Worm (Caenorhabditis elegans) whole organism, young adult: ENCODE results near the gene C14F11.7.

Experiments used
- F10E7.11 ChIP-seq: sonication (generic microtip); optimal IDR thresholded peaks from 2 replicates; lab custom pipeline; 2017; ENCODE audit warnings: mild to moderate bottlenecking, missing genetic modification characterization, moderate library complexity, missing compliant biosample characterization
- F33H1.4 ChIP-seq: fragments of 200-800 bp; sonication (Bioruptor generic); IDR thresholded peaks from 2 replicates; pipeline ENCODE4 v1.3.6; 2022; ENCODE audit warnings: missing genetic modification reagents, missing genetic modification characterization, missing compliant biosample characterization
- Y53G8AR.9 ChIP-seq: fragments of 200-800 bp; sonication (Bioruptor generic); conservative IDR thresholded peaks from 2 replicates; pipeline ENCODE4 v1.3.6; 2022; ENCODE audit warnings: missing genetic modification reagents, missing genetic modification characterization, missing compliant biosample characterization
- Y95B8A.8 ChIP-seq: fragments of 200-800 bp; sonication (Bioruptor generic); IDR thresholded peaks from 2 replicates; pipeline ENCODE4 v1.3.6; 2022; ENCODE audit warnings: missing genetic modification reagents, missing genetic modification characterization, missing compliant biosample characterization
- ZK185.1 ChIP-seq: sonication (generic microtip); optimal IDR thresholded peaks from 2 replicates; lab custom pipeline; 2016; ENCODE audit warnings: mild to moderate bottlenecking, missing genetic modification characterization, missing compliant biosample characterization; ENCODE audit not compliant: poor library complexity, severe bottlenecking
- aptf-2 ChIP-seq: fragments of 200-800 bp; sonication (Bioruptor generic); conservative IDR thresholded peaks from 2 replicates; pipeline ENCODE4 v1.3.6; 2022; ENCODE audit warnings: missing genetic modification reagents, missing genetic modification characterization, missing compliant biosample characterization
- atf-7 ChIP-seq: sonication (generic microtip); optimal IDR thresholded peaks from 2 replicates; lab custom pipeline; 2017; ENCODE audit warnings: mild to moderate bottlenecking, missing genetic modification characterization, missing compliant biosample characterization
- attf-3 ChIP-seq: fragments of 200-800 bp; sonication (Bioruptor generic); conservative IDR thresholded peaks from 2 replicates; pipeline ENCODE4 v1.3.6; 2022; ENCODE audit warnings: missing genetic modification reagents, missing genetic modification characterization, missing compliant biosample characterization
- bed-1 ChIP-seq: fragments of 200-800 bp; sonication (Bioruptor generic); IDR thresholded peaks from 2 replicates; pipeline ENCODE4 v1.3.6; 2022; ENCODE audit warnings: missing genetic modification reagents, missing genetic modification characterization, missing compliant biosample characterization
- ccch-3 ChIP-seq: fragments of 200-800 bp; sonication (Bioruptor generic); optimal IDR thresholded peaks from 2 replicates; lab custom pipeline; 2018; ENCODE audit warnings: mild to moderate bottlenecking, missing genetic modification characterization, missing compliant biosample characterization
- cebp-1 ChIP-seq, 2 experiments: fragments of 200-800 bp in 1 of 2; sonication (Bioruptor generic) in 1 of 2; sonication (generic microtip) in 1 of 2; IDR thresholded peaks in 1 of 2; optimal IDR thresholded peaks in 1 of 2; 2 replicates each; pipeline versions ENCODE4 v1.3.6 to Lab custom; 2017 to 2022; ENCODE audit warnings: missing compliant biosample characterization in 2 of 2, missing genetic modification characterization in 2 of 2, mild to moderate bottlenecking in 1 of 2, missing genetic modification reagents in 1 of 2, moderate library complexity in 1 of 2
- cebp-2 ChIP-seq: fragments of 200-800 bp; sonication (Bioruptor generic); IDR thresholded peaks from 2 replicates; pipeline ENCODE4 v1.3.6; 2022; ENCODE audit warnings: missing genetic modification characterization, missing compliant biosample characterization
- ceh-100 ChIP-seq: fragments of 200-800 bp; sonication (Bioruptor generic); IDR thresholded peaks from 2 replicates; pipeline ENCODE4 v1.3.6; 2022; ENCODE audit warnings: missing genetic modification reagents, missing genetic modification characterization, missing compliant biosample characterization
- ceh-27 ChIP-seq: fragments of 200-800 bp; sonication (Bioruptor generic); optimal IDR thresholded peaks from 2 replicates; lab custom pipeline; 2018; ENCODE audit warnings: mild to moderate bottlenecking, missing genetic modification characterization, moderate library complexity, missing compliant biosample characterization
- ceh-40 ChIP-seq: fragments of 200-800 bp; sonication (Bioruptor generic); IDR thresholded peaks from 2 replicates; pipeline ENCODE4 v1.3.6; 2022; ENCODE audit warnings: missing genetic modification characterization, missing compliant biosample characterization
- dpff-1 ChIP-seq: sonication (generic microtip); optimal IDR thresholded peaks from 2 replicates; lab custom pipeline; 2017; ENCODE audit warnings: mild to moderate bottlenecking, missing genetic modification characterization, missing compliant biosample characterization
- dpl-1 ChIP-seq: fragments of 150-350 bp; optimal IDR thresholded peaks from 2 replicates; lab custom pipeline; 2014; ENCODE audit warnings: missing biosample characterization, missing genetic modification reagents, missing genetic modification characterization
- efl-1 ChIP-seq: fragments of 150-350 bp; optimal IDR thresholded peaks from 2 replicates; lab custom pipeline; 2014; ENCODE audit warnings: missing biosample characterization, missing genetic modification reagents, missing genetic modification characterization
- egl-44 ChIP-seq: fragments of 200-800 bp; sonication (Bioruptor generic); IDR thresholded peaks from 2 replicates; pipeline ENCODE4 v1.3.6; 2022; ENCODE audit warnings: missing genetic modification reagents, missing genetic modification characterization, missing compliant biosample characterization
- hlh-12 ChIP-seq: sonication (generic microtip); optimal IDR thresholded peaks from 2 replicates; lab custom pipeline; 2016; ENCODE audit warnings: missing genetic modification characterization, missing compliant biosample characterization
- lin-26 ChIP-seq: fragments of 200-800 bp; sonication (Bioruptor generic); IDR thresholded peaks from 2 replicates; pipeline ENCODE4 v1.3.6; 2022; ENCODE audit warnings: missing genetic modification reagents, missing genetic modification characterization, missing compliant biosample characterization
- mcd-1 ChIP-seq: fragments of 200-800 bp; sonication (Bioruptor generic); IDR thresholded peaks from 2 replicates; pipeline ENCODE4 v1.3.6; 2022; ENCODE audit warnings: missing genetic modification reagents, missing genetic modification characterization, missing compliant biosample characterization
- mes-4 ChIP-seq: sonication (generic microtip); optimal IDR thresholded peaks from 2 replicates; lab custom pipeline; 2016; ENCODE audit warnings: missing genotype, missing genetic modification characterization, missing compliant biosample characterization
- nfyb-1 ChIP-seq: fragments of 200-800 bp; sonication (Bioruptor generic); IDR thresholded peaks from 2 replicates; pipeline ENCODE4 v1.3.6; 2022; ENCODE audit warnings: missing genetic modification reagents, missing genetic modification characterization, missing compliant biosample characterization
- pha-4 ChIP-seq: fragments of 150-350 bp; sonication (generic microtip); optimal IDR thresholded peaks from 2 replicates; lab custom pipeline; 2014; ENCODE audit warnings: missing biosample characterization, missing genetic modification reagents, missing genetic modification characterization
- rcor-1 ChIP-seq: fragments of 200-800 bp; sonication (Bioruptor generic); IDR thresholded peaks from 2 replicates; pipeline ENCODE4 v1.3.6; 2022; ENCODE audit warnings: missing genetic modification reagents, missing genetic modification characterization, missing compliant biosample characterization
- repo-1 ChIP-seq: sonication (generic microtip); optimal IDR thresholded peaks from 2 replicates; lab custom pipeline; 2017; ENCODE audit warnings: mild to moderate bottlenecking, missing genetic modification characterization, missing compliant biosample characterization
- snpc-1.1 ChIP-seq: sonication (generic microtip); optimal IDR thresholded peaks from 2 replicates; lab custom pipeline; 2017; ENCODE audit warnings: missing genetic modification characterization, mild to moderate bottlenecking, missing compliant biosample characterization, antibody characterized with exemption, moderate library complexity, missing genotype, missing genetic modification reagents; ENCODE audit not compliant: insufficient read depth
- snpc-4 ChIP-seq, 5 experiments: fragments of 150-350 bp in 1 of 5; sonication (generic microtip) in 4 of 5; optimal IDR thresholded peaks; 2 replicates each; lab custom pipeline; 2014 to 2018; ENCODE audit warnings: missing genetic modification characterization in 5 of 5, missing biosample characterization in 3 of 5, antibody characterized with exemption in 2 of 5, mild to moderate bottlenecking in 2 of 5, missing compliant biosample characterization in 2 of 5, missing genotype in 2 of 5, moderate library complexity in 2 of 5, missing genetic modification reagents in 1 of 5
- sptf-2 ChIP-seq: fragments of 200-800 bp; sonication (Bioruptor generic); optimal IDR thresholded peaks from 2 replicates; lab custom pipeline; 2018; ENCODE audit warnings: mild to moderate bottlenecking, missing genetic modification characterization, missing compliant biosample characterization
- tbp1 ChIP-seq: fragments of 200-800 bp; sonication (Bioruptor generic); optimal IDR thresholded peaks from 2 replicates; lab custom pipeline; 2018; ENCODE audit warnings: mild to moderate bottlenecking, missing genetic modification characterization, missing compliant biosample characterization
- tbx-9 ChIP-seq: sonication (generic microtip); optimal IDR thresholded peaks from 2 replicates; lab custom pipeline; 2016; ENCODE audit warnings: borderline replicate concordance, missing genetic modification characterization, inconsistent platforms, missing compliant biosample characterization
- ztf-22 ChIP-seq: fragments of 200-800 bp; sonication (Bioruptor generic); optimal IDR thresholded peaks from 2 replicates; lab custom pipeline; 2018; ENCODE audit warnings: mild to moderate bottlenecking, missing genetic modification characterization, moderate library complexity, missing compliant biosample characterization
- ztf-25 ChIP-seq: fragments of 200-800 bp; sonication (Bioruptor generic); IDR thresholded peaks from 2 replicates; pipeline ENCODE4 v1.3.6; 2022; ENCODE audit warnings: missing genetic modification reagents, missing genetic modification characterization, missing compliant biosample characterization
- ztf-26 ChIP-seq: sonication (generic microtip); optimal IDR thresholded peaks from 2 replicates; lab custom pipeline; 2017; ENCODE audit warnings: missing genetic modification characterization, missing compliant biosample characterization
- ztf-28 ChIP-seq: fragments of 200-800 bp; sonication (Bioruptor generic); IDR thresholded peaks from 2 replicates; pipeline ENCODE4 v1.3.6; 2022; ENCODE audit warnings: missing genetic modification reagents, missing genetic modification characterization, missing compliant biosample characterization

C14F11.7 gene

ce11 chrX:6184709-6185108 is 23.7 kb downstream of the C14F11.7 start, which contains the start of gene T13C5.2:
TSS of gene T13C5.2 (plus strand) at chrX:6185009.
- TF ChIP-seq hlh-12 (tag; lab: Kevin White, UChicago) = no peak
- TF ChIP-seq sptf-2 (GFP tag; lab: Kevin White, UChicago) = no peak
- TF ChIP-seq tbp1 (GFP tag; lab: Kevin White, UChicago) = no peak
- TF ChIP-seq cebp-1 (GFP tag; IDR thresholded peaks at IDR 0.05; lab: Robert Waterston, UW) = no peak
- TF ChIP-seq cebp-1 (tag; optimal IDR thresholded peaks at IDR 0.05; lab: Kevin White, UChicago) = no peak
- TF ChIP-seq tbx-9 (tag; lab: Kevin White, UChicago) = no peak
- no peak for TF ChIP-seq F33H1.4 (GFP tag; lab: Robert Waterston, UW)
- TF ChIP-seq efl-1 (GFP tag; lab: Kevin White, UChicago) = no peak
- no peak for TF ChIP-seq egl-44 (GFP tag; lab: Robert Waterston, UW)
- TF ChIP-seq F10E7.11 (tag; lab: Kevin White, UChicago) = no peak
- no peak for TF ChIP-seq Y95B8A.8
- no peak for TF ChIP-seq ceh-100 (GFP tag; lab: Robert Waterston, UW)

DNA sequence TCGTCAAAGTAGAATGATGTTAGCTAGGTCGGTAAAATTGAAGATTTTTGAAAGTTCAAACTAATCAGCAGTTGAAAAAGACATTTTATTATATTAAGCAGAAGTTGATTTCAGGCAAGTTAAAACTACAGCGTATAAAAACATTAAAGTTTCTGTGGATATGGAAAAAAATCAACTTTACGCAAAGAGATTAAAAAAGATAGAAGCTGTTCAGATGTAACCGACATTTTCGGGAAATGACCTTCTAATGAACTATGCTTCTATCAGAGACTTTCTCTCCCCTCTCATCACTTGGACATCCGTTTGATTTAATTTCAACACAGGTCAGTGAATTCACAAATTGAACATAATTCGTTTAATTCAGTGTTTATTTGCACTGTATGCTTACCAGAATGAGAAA is 28.1 kb downstream of the C14F11.7 start, which contains the start of gene T13C5.7:
Gene T13C5.7 (plus strand): TSS at position 301 of the 400 bp plus-strand sequence.
- TF ChIP-seq ZK185.1 (tag; lab: Kevin White, UChicago) (no peak), ztf-25 (GFP tag; lab: Robert Waterston, UW) (no peak), snpc-4 (GFP tag; optimal IDR thresholded peaks at IDR 0.05; lab: Kevin White, UChicago) (no peak), snpc-4 (tag; optimal IDR thresholded peaks at IDR 0.05; lab: Kevin White, UChicago) (no peak), ceh-27 (GFP tag; lab: Kevin White, UChicago) (no peak), pha-4 (tag; lab: Kevin White, UChicago) (no peak), repo-1 (tag; lab: Kevin White, UChicago) (no peak), ccch-3 (GFP tag; lab: Kevin White, UChicago) (no peak), lin-26 (GFP tag; lab: Robert Waterston, UW) (no peak), atf-7 (tag; lab: Kevin White, UChicago) (no peak), nfyb-1 (GFP tag; lab: Robert Waterston, UW) (no peak), ceh-40 (no peak), Y53G8AR.9 (GFP tag; lab: Robert Waterston, UW) (no peak)

DNA sequence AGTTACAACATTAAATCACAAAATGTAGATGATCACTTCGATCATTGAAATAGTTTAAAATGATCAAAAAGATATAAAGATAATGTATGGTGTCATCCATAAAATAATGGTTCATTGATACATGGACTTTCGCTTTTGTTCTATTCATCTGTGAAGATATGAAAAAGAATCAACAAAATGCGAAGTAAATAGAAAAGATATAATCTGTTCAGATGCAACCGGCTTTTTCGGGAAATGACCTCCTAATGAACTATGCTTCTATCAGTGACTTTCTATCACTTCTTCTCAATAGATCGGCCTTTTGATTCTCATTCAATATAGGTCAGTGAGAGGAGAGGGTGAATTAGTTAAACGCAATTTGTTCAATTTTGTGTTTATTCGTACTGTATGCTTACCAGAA is 29.4 kb downstream of the C14F11.7 start:
- no peak for TF ChIP-seq ztf-22
- TF ChIP-seq cebp-2 (GFP tag; lab: Robert Waterston, UW) = no peak
- no peak for TF ChIP-seq mes-4 (tag; lab: Kevin White, UChicago)
- no peak for TF ChIP-seq aptf-2 (GFP tag; lab: Robert Waterston, UW)
- no peak for TF ChIP-seq bed-1 (GFP tag; lab: Robert Waterston, UW)
- no peak for TF ChIP-seq dpl-1 (GFP tag; lab: Kevin White, UChicago)
- no peak for TF ChIP-seq rcor-1 (GFP tag; lab: Robert Waterston, UW)
- no peak for TF ChIP-seq attf-3 (GFP tag; lab: Robert Waterston, UW)
- TF ChIP-seq ztf-26 (tag; lab: Kevin White, UChicago) = no peak
- no peak for TF ChIP-seq ztf-28 (GFP tag; lab: Robert Waterston, UW)
- no peak for TF ChIP-seq snpc-1.1
- no peak for TF ChIP-seq mcd-1 (GFP tag; lab: Robert Waterston, UW)
- no peak for TF ChIP-seq dpff-1 (tag; lab: Kevin White, UChicago)
